Fruit fly (Drosophila melanogaster) whole organism, embryonic: Measurements from ENCODE around the gene CG14984.

Source experiments
- Atf6 ChIP-seq: fragments of 200-800 bp; sonication (Bioruptor generic); IDR thresholded peaks from 2 replicates; pipeline ENCODE4 v1.3.6; 2022; ENCODE audit warnings: missing biosample characterization, missing genetic modification characterization
- B-H1 ChIP-seq: fragments of 200-800 bp; sonication (Bioruptor generic); IDR thresholded peaks from 3 replicates; pipeline ENCODE4 v1.3.6; 2022; ENCODE audit warnings: missing biosample characterization, missing genetic modification characterization
- Bdp1 ChIP-seq: fragments of 200-800 bp; sonication (Bioruptor generic); optimal IDR thresholded peaks from 3 replicates; lab custom pipeline; 2016; ENCODE audit warnings: missing biosample characterization, missing genetic modification characterization
- BtbVII ChIP-seq: fragments of 200-800 bp; sonication (Bioruptor generic); optimal IDR thresholded peaks from 3 replicates; lab custom pipeline; 2017; ENCODE audit warnings: missing biosample characterization, mild to moderate bottlenecking, missing genetic modification characterization
- CG1024 ChIP-seq: fragments of 200-800 bp; sonication (Bioruptor generic); IDR thresholded peaks from 2 replicates; pipeline ENCODE4 v1.3.6; 2022; ENCODE audit warnings: missing biosample characterization, missing genetic modification characterization
- CG10431 ChIP-seq: fragments of 200-800 bp; sonication (Bioruptor generic); optimal IDR thresholded peaks from 3 replicates; lab custom pipeline; 2018; ENCODE audit warnings: missing biosample characterization, mild to moderate bottlenecking, missing genetic modification characterization
- CG11247 ChIP-seq: fragments of 200-800 bp; sonication (Bioruptor generic); IDR thresholded peaks from 2 replicates; pipeline ENCODE4 v1.3.6; 2022; ENCODE audit warnings: missing biosample characterization, missing genetic modification characterization
- CG12659 ChIP-seq: fragments of 200-800 bp; sonication (Bioruptor generic); optimal IDR thresholded peaks from 3 replicates; lab custom pipeline; 2017; ENCODE audit warnings: mild to moderate bottlenecking, missing biosample characterization, missing genetic modification reagents, missing genetic modification characterization
- CG13123 ChIP-seq: fragments of 200-800 bp; sonication (Bioruptor generic); optimal IDR thresholded peaks from 2 replicates; lab custom pipeline; 2016; ENCODE audit warnings: missing biosample characterization, missing genetic modification characterization
- CG18764 ChIP-seq: fragments of 200-800 bp; sonication (Bioruptor generic); optimal IDR thresholded peaks from 3 replicates; lab custom pipeline; 2016; ENCODE audit warnings: missing biosample characterization, missing genetic modification characterization
- CG2875 ChIP-seq: fragments of 200-800 bp; sonication (Bioruptor generic); optimal IDR thresholded peaks from 2 replicates; lab custom pipeline; 2017; ENCODE audit warnings: missing biosample characterization, mild to moderate bottlenecking, missing genetic modification characterization, missing genetic modification reagents
- CG32772 ChIP-seq: fragments of 200-800 bp; sonication (Bioruptor generic); IDR thresholded peaks from 2 replicates; pipeline ENCODE4 v1.3.6; 2022; ENCODE audit warnings: missing biosample characterization, missing genetic modification characterization
- CG3995 ChIP-seq: fragments of 200-800 bp; sonication (Bioruptor generic); optimal IDR thresholded peaks from 3 replicates; lab custom pipeline; 2016; ENCODE audit warnings: missing biosample characterization, missing genetic modification characterization
- CG43689 ChIP-seq: fragments of 200-800 bp; sonication (Bioruptor generic); IDR thresholded peaks from 2 replicates; pipeline ENCODE4 v1.3.6; 2022; ENCODE audit warnings: missing biosample characterization, missing genetic modification characterization
- CG4730 ChIP-seq: fragments of 200-800 bp; sonication (Bioruptor generic); IDR thresholded peaks from 2 replicates; pipeline ENCODE4 v1.3.6; 2022; ENCODE audit warnings: missing biosample characterization, missing genetic modification characterization
- CG6175 ChIP-seq: fragments of 200-800 bp; sonication (Bioruptor generic); IDR thresholded peaks from 3 replicates; pipeline ENCODE4 v1.3.6; 2022; ENCODE audit warnings: missing biosample characterization, missing genetic modification characterization
- CHES-1-like ChIP-seq: fragments of 200-800 bp; sonication (Bioruptor generic); optimal IDR thresholded peaks from 2 replicates; lab custom pipeline; 2016; ENCODE audit warnings: missing biosample characterization, missing genetic modification characterization
- CoRest ChIP-seq: fragments of 200-800 bp; sonication (Bioruptor generic); optimal IDR thresholded peaks from 3 replicates; lab custom pipeline; 2018; ENCODE audit warnings: missing biosample characterization, mild to moderate bottlenecking, missing genetic modification characterization, moderate library complexity
- Doc2 ChIP-seq: fragments of 200-800 bp; sonication (Bioruptor generic); IDR thresholded peaks from 2 replicates; pipeline ENCODE4 v1.3.6; 2022; ENCODE audit warnings: missing biosample characterization, missing genetic modification characterization
- HLH4C ChIP-seq: fragments of 200-800 bp; sonication (Bioruptor generic); IDR thresholded peaks from 3 replicates; pipeline ENCODE4 v1.3.6; 2022; ENCODE audit warnings: missing biosample characterization, missing genetic modification characterization; ENCODE audit not compliant: partially characterized antibody
- Hey ChIP-seq: fragments of 200-800 bp; sonication (Bioruptor generic); optimal IDR thresholded peaks from 3 replicates; lab custom pipeline; 2018; ENCODE audit warnings: missing biosample characterization, mild to moderate bottlenecking, missing genetic modification characterization
- Meics ChIP-seq: fragments of 200-800 bp; sonication (Bioruptor generic); optimal IDR thresholded peaks from 2 replicates; lab custom pipeline; 2017; ENCODE audit warnings: missing biosample characterization, mild to moderate bottlenecking, missing genetic modification characterization
- NFAT ChIP-seq: fragments of 200-800 bp; sonication (Bioruptor generic); IDR thresholded peaks from 2 replicates; pipeline ENCODE4 v1.3.6; 2022; ENCODE audit warnings: missing biosample characterization, missing genetic modification characterization
- Stat92E ChIP-seq, 3 experiments: fragments of >200 bp in 2 of 3; fragments of 200-800 bp in 1 of 3; sonication (Bioruptor generic) in 1 of 3; optimal IDR thresholded peaks; 2 replicates each; lab custom pipeline; 2017 to 2019; ENCODE audit warnings: missing biosample characterization in 3 of 3, missing genetic modification characterization in 3 of 3, mild to moderate bottlenecking in 1 of 3, moderate library complexity in 1 of 3
- TFAM ChIP-seq: fragments of 200-800 bp; sonication (Bioruptor generic); optimal IDR thresholded peaks from 2 replicates; lab custom pipeline; 2017; ENCODE audit warnings: missing biosample characterization, missing genetic modification characterization, inconsistent platforms
- Vsx1 ChIP-seq: fragments of 200-800 bp; sonication (Bioruptor generic); optimal IDR thresholded peaks from 2 replicates; lab custom pipeline; 2017; ENCODE audit warnings: missing biosample characterization, mild to moderate bottlenecking, missing genetic modification characterization, missing genetic modification reagents
- ap ChIP-seq: fragments of 200-800 bp; sonication (Bioruptor generic); IDR thresholded peaks from 2 replicates; pipeline ENCODE4 v1.3.6; 2022; ENCODE audit warnings: missing biosample characterization, missing genetic modification characterization
- ara ChIP-seq: fragments of 200-800 bp; sonication (Bioruptor generic); IDR thresholded peaks from 2 replicates; pipeline ENCODE4 v1.3.6; 2022; ENCODE audit warnings: missing biosample characterization, missing genetic modification characterization
- bigmax ChIP-seq: fragments of 200-800 bp; sonication (Bioruptor generic); optimal IDR thresholded peaks from 2 replicates; lab custom pipeline; 2018; ENCODE audit warnings: missing biosample characterization, mild to moderate bottlenecking, missing genetic modification characterization
- cato ChIP-seq: fragments of 200-800 bp; sonication (Bioruptor generic); optimal IDR thresholded peaks from 2 replicates; lab custom pipeline; 2016; ENCODE audit warnings: missing biosample characterization, missing genetic modification characterization, borderline replicate concordance
- cg ChIP-seq: fragments of 200-800 bp; sonication (Bioruptor generic); optimal IDR thresholded peaks from 3 replicates; lab custom pipeline; 2019; ENCODE audit warnings: missing biosample characterization, mild to moderate bottlenecking, missing genetic modification characterization, moderate library complexity
- corto ChIP-seq: fragments of 200-800 bp; sonication (Bioruptor generic); optimal IDR thresholded peaks from 2 replicates; lab custom pipeline; 2016; ENCODE audit warnings: missing biosample characterization, mild to moderate bottlenecking, missing genetic modification characterization, moderate library complexity
- dm ChIP-seq: fragments of 200-800 bp; sonication (Bioruptor generic); optimal IDR thresholded peaks from 3 replicates; lab custom pipeline; 2016; ENCODE audit warnings: missing biosample characterization, missing genetic modification characterization
- esg ChIP-seq: fragments of 200-800 bp; sonication (Bioruptor generic); conservative IDR thresholded peaks from 2 replicates; pipeline ENCODE4 v1.3.6; 2022; ENCODE audit warnings: missing biosample characterization, missing genetic modification characterization
- ftz-f1 ChIP-seq: fragments of 200-800 bp; sonication (Bioruptor generic); optimal IDR thresholded peaks from 2 replicates; lab custom pipeline; 2016; ENCODE audit warnings: missing biosample characterization, missing genetic modification characterization
- gcm ChIP-seq: fragments of 200-800 bp; sonication (Bioruptor generic); optimal IDR thresholded peaks from 2 replicates; lab custom pipeline; 2019; ENCODE audit warnings: missing biosample characterization, mild to moderate bottlenecking, missing genetic modification characterization, moderate library complexity
- gcm2 ChIP-seq: fragments of 200-800 bp; sonication (Bioruptor generic); optimal IDR thresholded peaks from 2 replicates; lab custom pipeline; 2016; ENCODE audit warnings: missing biosample characterization, missing genetic modification characterization
- ind ChIP-seq: fragments of 200-800 bp; sonication (Bioruptor generic); optimal IDR thresholded peaks from 3 replicates; lab custom pipeline; 2016; ENCODE audit warnings: missing biosample characterization, missing genetic modification characterization
- pita ChIP-seq: fragments of 200-800 bp; sonication (Bioruptor generic); optimal IDR thresholded peaks from 2 replicates; lab custom pipeline; 2017; ENCODE audit warnings: missing biosample characterization, mild to moderate bottlenecking, missing genetic modification characterization
- prd ChIP-seq, 3 experiments: fragments of >200 bp in 2 of 3; fragments of 200-800 bp in 1 of 3; sonication (Bioruptor generic) in 1 of 3; optimal IDR thresholded peaks in 2 of 3; IDR thresholded peaks in 1 of 3; 2 replicates in 2 of 3; 3 replicates in 1 of 3; pipeline versions ENCODE4 v1.3.6 to Lab custom; 2017 to 2022; ENCODE audit warnings: missing biosample characterization in 1 of 3, missing genetic modification characterization in 1 of 3
- sc ChIP-seq, 3 experiments: fragments of >200 bp in 2 of 3; fragments of 200-800 bp in 1 of 3; sonication (Bioruptor generic) in 1 of 3; optimal IDR thresholded peaks; 2 replicates in 2 of 3; 3 replicates in 1 of 3; lab custom pipeline; 2017; ENCODE audit warnings: mild to moderate bottlenecking in 1 of 3, missing biosample characterization in 1 of 3, missing genetic modification characterization in 1 of 3, missing genetic modification reagents in 1 of 3
- scrt ChIP-seq: fragments of 200-800 bp; sonication (Bioruptor generic); optimal IDR thresholded peaks from 2 replicates; lab custom pipeline; 2018; ENCODE audit warnings: missing biosample characterization, mild to moderate bottlenecking, missing genetic modification characterization, moderate library complexity
- sens-2 ChIP-seq: fragments of 200-800 bp; sonication (Bioruptor generic); IDR thresholded peaks from 2 replicates; pipeline ENCODE4 v1.3.6; 2022; ENCODE audit warnings: missing biosample characterization, missing genetic modification characterization
- sob ChIP-seq: fragments of 200-800 bp; sonication (Bioruptor generic); IDR thresholded peaks from 2 replicates; pipeline ENCODE4 v1.3.6; 2022; ENCODE audit warnings: missing biosample characterization, missing genetic modification characterization
- tgo ChIP-seq: fragments of 200-800 bp; sonication (Bioruptor generic); IDR thresholded peaks from 3 replicates; pipeline ENCODE4 v1.3.6; 2022; ENCODE audit warnings: missing biosample characterization, missing genetic modification characterization
- trh ChIP-seq: fragments of 200-800 bp; sonication (Bioruptor generic); optimal IDR thresholded peaks from 2 replicates; lab custom pipeline; 2016; ENCODE audit warnings: missing biosample characterization, missing genetic modification characterization
- ttk ChIP-seq: fragments of 200-800 bp; sonication (Bioruptor generic); IDR thresholded peaks from 2 replicates; pipeline ENCODE4 v2.1.2; 2022; ENCODE audit warnings: missing biosample characterization, missing genetic modification characterization
- z ChIP-seq: fragments of 200-800 bp; sonication (Bioruptor generic); IDR thresholded peaks from 3 replicates; pipeline ENCODE4 v1.3.6; 2022; ENCODE audit warnings: missing biosample characterization, missing genetic modification characterization

Gene CG14984

dm6 chr3L:3928205-3928942, 24.0 kb downstream of the CG14984 start (continued):
- TF ChIP-seq CG18764 (GFP tag; lab: Kevin White, UChicago), result peak; percentile 43
- peak; percentile 40; the same call in 1 of the 2 replicates for TF ChIP-seq CG1024 (GFP tag; lab: Robert Waterston, UW)
- peak; percentile 90 for TF ChIP-seq CHES-1-like (GFP tag; lab: Kevin White, UChicago)
- TF ChIP-seq TFAM, result no peak
- TF ChIP-seq Bdp1 (GFP tag; lab: Kevin White, UChicago), result peak; percentile 79
- TF ChIP-seq B-H1 (GFP tag; lab: Robert Waterston, UW), result peak; percentile 69
- TF ChIP-seq HLH4C (GFP tag; lab: Robert Waterston, UW), result no peak
- peak; percentile 87 for TF ChIP-seq scrt (GFP tag; lab: Kevin White, UChicago)
- peak; percentile 87 for TF ChIP-seq ind (GFP tag; lab: Kevin White, UChicago)
- peak; percentile 83 for TF ChIP-seq NFAT (GFP tag; lab: Robert Waterston, UW)
- TF ChIP-seq ftz-f1 (GFP tag; lab: Kevin White, UChicago), result no peak
- peak; percentile 94 for TF ChIP-seq CG12659 (GFP tag; lab: Kevin White, UChicago)
- peak; percentile 78 for TF ChIP-seq esg (GFP tag; lab: Robert Waterston, UW)
- TF ChIP-seq dm, result peak; percentile 63
- TF ChIP-seq Meics, result peak; percentile 93
- TF ChIP-seq ttk, result peak; percentile 75
- peak; percentile 87 for TF ChIP-seq tgo (GFP tag; lab: Robert Waterston, UW)
- TF ChIP-seq CG6175, result peak; percentile 86
- peak; percentile 19 for TF ChIP-seq CG10431 (GFP tag; lab: Kevin White, UChicago)
- peak; percentile 67 for TF ChIP-seq CG3995 (GFP tag; lab: Kevin White, UChicago)
- no peak for TF ChIP-seq cg
- peak; percentile 83 for TF ChIP-seq CG4730 (GFP tag; lab: Robert Waterston, UW)
- peak; percentile 50; the same call in 1 of the 2 replicates for TF ChIP-seq Doc2 (GFP tag; lab: Robert Waterston, UW)
- peak; percentile 45 for TF ChIP-seq trh
- peak; percentile 73 for TF ChIP-seq ap (GFP tag; lab: Robert Waterston, UW)
- TF ChIP-seq pita (GFP tag; lab: Kevin White, UChicago), result no peak
- TF ChIP-seq cato (GFP tag; lab: Kevin White, UChicago), result peak; percentile 42
- TF ChIP-seq z (GFP tag; lab: Robert Waterston, UW), result no peak
- peak; percentile 57 for TF ChIP-seq gcm2 (GFP tag; lab: Kevin White, UChicago)
- peak; percentile 78 for TF ChIP-seq CG32772 (GFP tag; lab: Robert Waterston, UW)
- peak; percentile 96 for TF ChIP-seq Atf6 (GFP tag; lab: Robert Waterston, UW)
- peak; percentile 78 for TF ChIP-seq Hey (tag; lab: Kevin White, UChicago)
- TF ChIP-seq CG2875 (GFP tag; lab: Kevin White, UChicago), result peak; percentile 25
- peak; percentile 46 for TF ChIP-seq Vsx1 (GFP tag; lab: Kevin White, UChicago)
- TF ChIP-seq corto (GFP tag; lab: Kevin White, UChicago), result peak; percentile 31
- TF ChIP-seq sens-2 (GFP tag; lab: Robert Waterston, UW), result peak; percentile 78
- peak; percentile 90 for TF ChIP-seq CoRest (tag; lab: Kevin White, UChicago)
- TF ChIP-seq sob (GFP tag; lab: Robert Waterston, UW), result peak; percentile 93
- no peak for TF ChIP-seq sc (optimal IDR thresholded peaks at IDR 0.05; lab: Kevin White, UChicago)
- peak; percentile 26 for TF ChIP-seq sc (GFP tag; optimal IDR thresholded peaks at IDR 0.05; lab: Kevin White, UChicago)
- TF ChIP-seq CG43689 (GFP tag; lab: Robert Waterston, UW), result peak; percentile 75
- TF ChIP-seq gcm (GFP tag; lab: Kevin White, UChicago), result no peak
- peak; percentile 89 for TF ChIP-seq BtbVII (GFP tag; lab: Kevin White, UChicago)
- TF ChIP-seq CG13123, result peak; percentile 72
- TF ChIP-seq prd (optimal IDR thresholded peaks at IDR 0.05; lab: Kevin White, UChicago), result no peak
- TF ChIP-seq prd (GFP tag; IDR thresholded peaks at IDR 0.05; lab: Robert Waterston, UW), result peak; percentile 89
- TF ChIP-seq bigmax (GFP tag; lab: Kevin White, UChicago), result no peak
- TF ChIP-seq CG11247 (GFP tag; lab: Robert Waterston, UW), result peak; percentile 83
- TF ChIP-seq Stat92E (GFP tag; optimal IDR thresholded peaks at IDR 0.05; lab: Kevin White, UChicago), result no peak
- peak; percentile 62; the same call in 1 of the 2 replicates for TF ChIP-seq ara
